Worm (Caenorhabditis elegans) whole organism, L1 larva: ENCODE results near the gene srx-116.

Experiments used
- C04F5.9 ChIP-seq: sonication (generic microtip); optimal IDR thresholded peaks from 2 replicates; lab custom pipeline; 2016; ENCODE audit warnings: missing genetic modification characterization, missing compliant biosample characterization
- C16A3.4 ChIP-seq: fragments of 150-350 bp; optimal IDR thresholded peaks from 2 replicates; lab custom pipeline; 2014; ENCODE audit warnings: missing biosample characterization, missing genetic modification characterization
- C34B4.2 ChIP-seq: sonication (generic microtip); optimal IDR thresholded peaks from 2 replicates; lab custom pipeline; 2017; ENCODE audit warnings: mild to moderate bottlenecking, missing genetic modification characterization, missing compliant biosample characterization
- F16B12.6 ChIP-seq: fragments of 150-350 bp; optimal IDR thresholded peaks from 2 replicates; lab custom pipeline; 2014; ENCODE audit warnings: missing biosample characterization, missing genetic modification characterization
- Y116A8C.19 ChIP-seq: sonication (generic microtip); optimal IDR thresholded peaks from 2 replicates; lab custom pipeline; 2016; ENCODE audit warnings: missing compliant biosample characterization, missing genetic modification characterization, borderline replicate concordance
- alr-1 ChIP-seq: fragments of 200-800 bp; sonication (Bioruptor generic); optimal IDR thresholded peaks from 2 replicates; lab custom pipeline; 2018; ENCODE audit warnings: borderline replicate concordance, mild to moderate bottlenecking, missing genetic modification characterization, missing compliant biosample characterization
- ama-1 ChIP-seq: fragments of 150-350 bp; optimal IDR thresholded peaks from 2 replicates; lab custom pipeline; 2014
- blmp-1 ChIP-seq: fragments of 150-350 bp; optimal IDR thresholded peaks from 2 replicates; lab custom pipeline; 2014; ENCODE audit warnings: missing biosample characterization, missing genetic modification characterization
- ceh-63 ChIP-seq: fragments of 200-800 bp; sonication (Bioruptor generic); optimal IDR thresholded peaks from 2 replicates; lab custom pipeline; 2018; ENCODE audit warnings: mild to moderate bottlenecking, missing genetic modification characterization, missing compliant biosample characterization
- ceh-8 ChIP-seq: fragments of 200-800 bp; sonication (Bioruptor generic); optimal IDR thresholded peaks from 2 replicates; lab custom pipeline; 2018; ENCODE audit warnings: mild to moderate bottlenecking, missing genetic modification characterization, moderate library complexity, missing compliant biosample characterization
- ceh-82 ChIP-seq, 3 experiments: fragments of 150-350 bp in 1 of 3; sonication (generic microtip) in 2 of 3; optimal IDR thresholded peaks; 2 replicates each; lab custom pipeline; 2014 to 2017; ENCODE audit warnings: missing biosample characterization in 3 of 3, missing genetic modification characterization in 3 of 3
- ceh-88 ChIP-seq: fragments of 200-800 bp; sonication (Bioruptor generic); IDR thresholded peaks from 2 replicates; pipeline ENCODE4 v1.3.6; 2022; ENCODE audit warnings: missing genetic modification characterization, missing compliant biosample characterization
- ceh-90 ChIP-seq: sonication (generic microtip); optimal IDR thresholded peaks from 2 replicates; lab custom pipeline; 2016; ENCODE audit warnings: missing genetic modification characterization, missing compliant biosample characterization
- ces-1 ChIP-seq: fragments of 150-350 bp; optimal IDR thresholded peaks from 2 replicates; lab custom pipeline; 2014; ENCODE audit warnings: missing biosample characterization, missing genetic modification reagents, missing genetic modification characterization
- dsc-1 ChIP-seq: sonication (generic microtip); optimal IDR thresholded peaks from 2 replicates; lab custom pipeline; 2016; ENCODE audit warnings: mild to moderate bottlenecking, missing genetic modification characterization, missing compliant biosample characterization
- efl-1 ChIP-seq, 4 experiments: fragments of 150-350 bp; optimal IDR thresholded peaks in 3 of 4; peaks in 1 of 4; 1 replicate in 1 of 4; 2 replicates in 3 of 4; lab custom pipeline; 2014; ENCODE audit warnings: missing biosample characterization in 2 of 4, missing genetic modification characterization in 2 of 4, missing genetic modification reagents in 2 of 4
- egl-13 ChIP-seq: sonication (generic microtip); optimal IDR thresholded peaks from 2 replicates; lab custom pipeline; 2016; ENCODE audit warnings: missing genotype, missing genetic modification reagents, missing genetic modification characterization, missing compliant biosample characterization
- elt-2 ChIP-seq: sonication (generic microtip); optimal IDR thresholded peaks from 2 replicates; lab custom pipeline; 2016; ENCODE audit warnings: missing genetic modification characterization, mild to moderate bottlenecking, inconsistent platforms, missing compliant biosample characterization, missing genetic modification reagents
- ets-5 ChIP-seq: fragments of 200-800 bp; sonication (Bioruptor generic); IDR thresholded peaks from 2 replicates; pipeline ENCODE4 v1.3.6; 2022; ENCODE audit warnings: missing genetic modification characterization, missing compliant biosample characterization
- fkh-10 ChIP-seq: sonication (generic microtip); optimal IDR thresholded peaks from 2 replicates; lab custom pipeline; 2017; ENCODE audit warnings: missing biosample characterization, missing genetic modification reagents, missing genetic modification characterization
- fkh-4 ChIP-seq: sonication (generic microtip); optimal IDR thresholded peaks from 2 replicates; lab custom pipeline; 2016; ENCODE audit warnings: missing compliant biosample characterization, missing genetic modification characterization, borderline replicate concordance
- fkh-8 ChIP-seq: sonication (generic microtip); optimal IDR thresholded peaks from 2 replicates; lab custom pipeline; 2016; ENCODE audit warnings: mild to moderate bottlenecking, missing genetic modification characterization, missing compliant biosample characterization
- fos-1 ChIP-seq: fragments of 150-350 bp; optimal IDR thresholded peaks from 2 replicates; lab custom pipeline; 2014; ENCODE audit warnings: missing biosample characterization, missing genetic modification characterization
- grh-1 ChIP-seq: fragments of 200-800 bp; sonication (Bioruptor generic); IDR thresholded peaks from 2 replicates; pipeline ENCODE4 v1.3.6; 2022; ENCODE audit warnings: missing genetic modification reagents, missing genetic modification characterization, missing compliant biosample characterization
- hlh-4 ChIP-seq: sonication (generic microtip); optimal IDR thresholded peaks from 2 replicates; lab custom pipeline; 2016; ENCODE audit warnings: mild to moderate bottlenecking, missing genetic modification characterization, missing compliant biosample characterization
- lin-13 ChIP-seq: fragments of 150-350 bp; optimal IDR thresholded peaks from 2 replicates; lab custom pipeline; 2014; ENCODE audit warnings: missing biosample characterization, missing genetic modification reagents, missing genetic modification characterization
- lin-14 ChIP-seq: fragments of 200-800 bp; sonication (Bioruptor generic); optimal IDR thresholded peaks from 2 replicates; lab custom pipeline; 2018; ENCODE audit warnings: mild to moderate bottlenecking, missing genetic modification characterization, moderate library complexity, missing compliant biosample characterization
- lsy-2 ChIP-seq, 2 experiments: fragments of 150-350 bp; optimal IDR thresholded peaks; 2 replicates each; lab custom pipeline; 2014; ENCODE audit warnings: missing biosample characterization in 2 of 2, missing genetic modification characterization in 2 of 2
- mab-9 ChIP-seq: fragments of 200-800 bp; sonication (Bioruptor generic); IDR thresholded peaks from 2 replicates; pipeline ENCODE4 v1.3.6; 2022; ENCODE audit warnings: missing genetic modification reagents, missing genetic modification characterization, missing compliant biosample characterization
- mef-2 ChIP-seq: fragments of 150-350 bp; optimal IDR thresholded peaks from 2 replicates; lab custom pipeline; 2014; ENCODE audit warnings: missing biosample characterization, missing genetic modification characterization
- mep-1 ChIP-seq: fragments of 150-350 bp; optimal IDR thresholded peaks from 2 replicates; lab custom pipeline; 2014; ENCODE audit warnings: missing biosample characterization, missing genetic modification characterization
- nhr-11 ChIP-seq: fragments of 150-350 bp; optimal IDR thresholded peaks from 2 replicates; lab custom pipeline; 2014; ENCODE audit warnings: missing biosample characterization, missing genetic modification characterization
- nhr-12 ChIP-seq: sonication (generic microtip); optimal IDR thresholded peaks from 2 replicates; lab custom pipeline; 2017; ENCODE audit warnings: missing biosample characterization, missing genetic modification characterization
- nhr-19 ChIP-seq: fragments of 200-800 bp; sonication (Bioruptor generic); conservative IDR thresholded peaks from 2 replicates; pipeline ENCODE4 v1.3.6; 2022; ENCODE audit warnings: missing genetic modification characterization, missing compliant biosample characterization
- nhr-71 ChIP-seq: sonication (generic microtip); optimal IDR thresholded peaks from 2 replicates; lab custom pipeline; 2016; ENCODE audit warnings: mild to moderate bottlenecking, missing genetic modification characterization, moderate library complexity, missing compliant biosample characterization
- nhr-76 ChIP-seq: sonication (generic microtip); optimal IDR thresholded peaks from 2 replicates; lab custom pipeline; 2017; ENCODE audit warnings: missing biosample characterization, missing genetic modification characterization
- nhr-77 ChIP-seq: fragments of 150-350 bp; optimal IDR thresholded peaks from 2 replicates; lab custom pipeline; 2014; ENCODE audit warnings: missing biosample characterization, missing genetic modification characterization
- nhr-84 ChIP-seq: sonication (generic microtip); optimal IDR thresholded peaks from 2 replicates; lab custom pipeline; 2017; ENCODE audit warnings: missing biosample characterization, missing genetic modification characterization
- nhr-85 ChIP-seq: sonication (generic microtip); peaks from one replicate; lab custom pipeline; 2016; ENCODE audit warnings: missing genetic modification characterization, inconsistent platforms, missing compliant biosample characterization
- nhr-90 ChIP-seq: sonication (generic microtip); optimal IDR thresholded peaks from 2 replicates; lab custom pipeline; 2016; ENCODE audit warnings: mild to moderate bottlenecking, missing genetic modification characterization, missing compliant biosample characterization; ENCODE audit not compliant: poor library complexity
- pax-3 ChIP-seq: fragments of 200-800 bp; sonication (Bioruptor generic); optimal IDR thresholded peaks from 2 replicates; lab custom pipeline; 2018; ENCODE audit warnings: mild to moderate bottlenecking, missing genetic modification characterization, moderate library complexity, missing compliant biosample characterization
- rnt-1 ChIP-seq: sonication (generic microtip); optimal IDR thresholded peaks from 2 replicates; lab custom pipeline; 2016; ENCODE audit warnings: mild to moderate bottlenecking, missing genetic modification characterization, moderate library complexity, missing compliant biosample characterization
- skn-1 ChIP-seq: fragments of 150-350 bp; optimal IDR thresholded peaks from 2 replicates; lab custom pipeline; 2014; ENCODE audit warnings: missing biosample characterization, missing genetic modification characterization
- sup-37 ChIP-seq: fragments of 200-800 bp; sonication (Bioruptor generic); optimal IDR thresholded peaks from 2 replicates; lab custom pipeline; 2018; ENCODE audit warnings: mild to moderate bottlenecking, missing genetic modification characterization, missing compliant biosample characterization
- swsn-7 ChIP-seq: sonication (generic microtip); optimal IDR thresholded peaks from 2 replicates; lab custom pipeline; 2016; ENCODE audit warnings: missing genetic modification characterization, missing compliant biosample characterization
- tlp-1 ChIP-seq: fragments of 150-350 bp; optimal IDR thresholded peaks from 2 replicates; lab custom pipeline; 2014; ENCODE audit warnings: missing biosample characterization, missing genetic modification characterization
- unc-30 ChIP-seq: sonication (generic microtip); optimal IDR thresholded peaks from 2 replicates; lab custom pipeline; 2017; ENCODE audit warnings: missing biosample characterization, missing genetic modification characterization
- unc-62 ChIP-seq: fragments of 150-350 bp; optimal IDR thresholded peaks from 2 replicates; lab custom pipeline; 2014; ENCODE audit warnings: missing biosample characterization, missing genetic modification reagents, missing genetic modification characterization
- xbp-1 ChIP-seq: sonication (generic microtip); optimal IDR thresholded peaks from 2 replicates; lab custom pipeline; 2016; ENCODE audit warnings: missing genetic modification characterization, missing compliant biosample characterization
- zag-1 ChIP-seq: fragments of 150-350 bp; optimal IDR thresholded peaks from 2 replicates; lab custom pipeline; 2014; ENCODE audit warnings: missing biosample characterization, missing genetic modification characterization
- zip-4 ChIP-seq: fragments of 200-800 bp; sonication (Bioruptor generic); optimal IDR thresholded peaks from 2 replicates; lab custom pipeline; 2018; ENCODE audit warnings: mild to moderate bottlenecking, missing genetic modification characterization, moderate library complexity, missing compliant biosample characterization
- ztf-11 ChIP-seq, 2 experiments: sonication (generic microtip); optimal IDR thresholded peaks; 2 replicates each; lab custom pipeline; 2016 to 2017; ENCODE audit warnings: missing genetic modification characterization in 2 of 2, missing biosample characterization in 1 of 2, missing compliant biosample characterization in 1 of 2
- ztf-4 ChIP-seq: fragments of 150-350 bp; optimal IDR thresholded peaks from 2 replicates; lab custom pipeline; 2014; ENCODE audit warnings: missing biosample characterization, missing genetic modification characterization

srx-116 gene

ce11 chrV:12637238-12637690 lies 33.4 kb upstream of the srx-116 start, which contains the start of gene F56H9.2 (continued):
- peak in 1 of 2 experiments; percentile 27 for TF ChIP-seq ztf-11 (tag; optimal IDR thresholded peaks at IDR 0.05; lab: Kevin White, UChicago)
- TF ChIP-seq skn-1 (tag; lab: Kevin White, UChicago), result peak; percentile 65
- TF ChIP-seq fos-1 (tag; lab: Kevin White, UChicago), result peak; percentile 13
- TF ChIP-seq nhr-77 (tag; lab: Kevin White, UChicago), result peak; percentile 58
- no peak for TF ChIP-seq nhr-11
- peak; percentile 83 for TF ChIP-seq pax-3 (tag; lab: Kevin White, UChicago)
- TF ChIP-seq grh-1 (GFP tag; lab: Robert Waterston, UW), result peak; percentile 69
- TF ChIP-seq lsy-2 (tag; optimal IDR thresholded peaks at IDR 0.05; lab: Kevin White, UChicago), result peak; percentile 53 to 77
- no peak for TF ChIP-seq unc-62
- peak; percentile 72 for TF ChIP-seq mep-1
- no peak for TF ChIP-seq nhr-12 (tag; lab: Kevin White, UChicago)
- TF ChIP-seq ceh-90 (tag; lab: Kevin White, UChicago), result no peak
- TF ChIP-seq ets-5 (GFP tag; lab: Robert Waterston, UW), result no peak
- TF ChIP-seq elt-2 (tag; lab: Kevin White, UChicago), result peak; percentile 89
- TF ChIP-seq zag-1 (tag; lab: Kevin White, UChicago), result no peak
- peak; percentile 76 for TF ChIP-seq blmp-1 (tag; lab: Kevin White, UChicago)
- peak; percentile 82 for TF ChIP-seq dsc-1
- no peak for TF ChIP-seq alr-1 (tag; lab: Kevin White, UChicago)
- no peak for TF ChIP-seq nhr-84 (tag; lab: Kevin White, UChicago)
- TF ChIP-seq hlh-4 (tag; lab: Kevin White, UChicago), result no peak
- TF ChIP-seq efl-1 (optimal IDR thresholded peaks at IDR 0.05; lab: Kevin White, UChicago), result peak; percentile 44 to 46
- peak; percentile 14 to 92 for TF ChIP-seq efl-1 (GFP tag; optimal IDR thresholded peaks at IDR 0.05 in 1 of 2; lab: Kevin White, UChicago)
- TF ChIP-seq ceh-63 (GFP tag; lab: Kevin White, UChicago), result no peak
- TF ChIP-seq nhr-85 (tag; lab: Kevin White, UChicago), result peak; percentile 98
- TF ChIP-seq ces-1 (GFP tag; lab: Kevin White, UChicago), result no peak
- TF ChIP-seq lin-14 (GFP tag; lab: Kevin White, UChicago), result peak; percentile 96
- TF ChIP-seq C16A3.4, result peak; percentile 41
- peak; percentile 8 for TF ChIP-seq lin-13 (GFP tag; lab: Kevin White, UChicago)
- TF ChIP-seq ceh-88 (GFP tag; lab: Robert Waterston, UW), result no peak
- peak; percentile 81 for TF ChIP-seq nhr-90 (tag; lab: Kevin White, UChicago)
- TF ChIP-seq ceh-82 (tag; optimal IDR thresholded peaks at IDR 0.05; lab: Kevin White, UChicago), result peak in 2 of 3 experiments; percentile 7 to 51
- peak; percentile 26 for TF ChIP-seq mef-2 (tag; lab: Kevin White, UChicago)
- peak; percentile 36 for TF ChIP-seq ama-1 (lab: Kevin White, UChicago)
- no peak for TF ChIP-seq nhr-76
- peak; percentile 95 for TF ChIP-seq nhr-71 (tag; lab: Kevin White, UChicago)
- peak; percentile 24 for TF ChIP-seq sup-37
- TF ChIP-seq tlp-1 (tag; lab: Kevin White, UChicago), result no peak
- peak; percentile 74 for TF ChIP-seq swsn-7 (tag; lab: Kevin White, UChicago)
- no peak for TF ChIP-seq F16B12.6
- no peak for TF ChIP-seq unc-30 (tag; lab: Kevin White, UChicago)
- no peak for TF ChIP-seq zip-4 (GFP tag; lab: Kevin White, UChicago)
- TF ChIP-seq rnt-1 (tag; lab: Kevin White, UChicago), result peak; percentile 88
- TF ChIP-seq Y116A8C.19, result no peak
- TF ChIP-seq xbp-1 (tag; lab: Kevin White, UChicago), result peak; percentile 61
- peak; percentile 94 for TF ChIP-seq nhr-19 (GFP tag; lab: Robert Waterston, UW)
- no peak for TF ChIP-seq fkh-4
- no peak for TF ChIP-seq C34B4.2 (tag; lab: Kevin White, UChicago)
- no peak for TF ChIP-seq fkh-8
- no peak for TF ChIP-seq C04F5.9
- no peak for TF ChIP-seq fkh-10 (GFP tag; lab: Kevin White, UChicago)
- no peak for TF ChIP-seq egl-13 (tag; lab: Kevin White, UChicago)
- no peak for TF ChIP-seq mab-9
- peak; percentile 4 for TF ChIP-seq ztf-4 (tag; lab: Kevin White, UChicago)
- no peak for TF ChIP-seq ceh-8 (GFP tag; lab: Kevin White, UChicago)
